Fruit fly (Drosophila melanogaster): ENCODE measurements around the gene CG43092.

Gene CG43092

DNA sequence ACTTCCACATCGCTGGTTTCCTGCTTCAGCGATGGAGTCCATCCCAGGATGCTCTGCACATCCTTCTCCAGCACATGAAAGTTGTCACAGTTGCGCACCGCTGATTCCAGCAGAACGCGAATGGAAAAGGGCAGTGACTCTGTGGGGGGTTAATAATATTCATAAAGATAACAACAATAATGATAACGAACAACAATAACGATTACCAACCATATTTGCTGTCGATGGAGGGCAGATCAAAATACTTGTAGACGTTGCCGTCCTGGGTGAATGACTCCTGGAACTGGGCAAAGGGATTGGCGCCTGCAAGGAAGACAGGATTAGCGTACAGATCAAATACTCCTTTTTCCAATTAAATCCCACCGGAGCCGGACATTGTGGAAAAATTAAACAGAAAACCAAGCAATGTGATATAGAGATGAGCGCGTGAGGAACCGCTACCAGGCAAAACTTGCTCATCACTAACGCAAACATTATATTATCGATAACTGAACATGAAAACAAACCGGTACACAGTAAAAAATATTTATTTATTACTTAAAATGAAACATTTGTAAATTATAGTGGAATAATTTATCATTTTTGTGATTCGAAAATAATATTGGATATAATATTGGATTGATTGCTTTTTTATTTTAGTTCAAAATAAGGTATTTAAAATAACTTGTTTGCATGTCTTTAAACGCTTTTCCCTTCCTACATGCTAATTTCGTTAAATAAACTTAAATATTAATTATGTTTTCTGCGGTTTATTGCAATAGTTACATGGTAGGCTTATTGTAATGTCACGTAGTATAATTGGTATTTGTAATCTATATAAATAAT, 45.1 kb downstream of the CG43092 start, which contains the start of gene Irp-1A (continued):
- TF ChIP-seq CG42726 (GFP tag; IDR thresholded peaks at IDR 0.05; ENCODE audit: partially characterized antibody) (peak; percentile 22; the same call in 1 of the 2 replicates), cwo (GFP tag; optimal IDR thresholded peaks at IDR 0.05) (peak; percentile 60), CG9215 (GFP tag; IDR thresholded peaks at IDR 0.05) (peak; percentile 42; the same call in 1 of the 2 replicates), CG16815 (GFP tag; optimal IDR thresholded peaks at IDR 0.05) (peak; percentile 12), ranshi (GFP tag; IDR thresholded peaks at IDR 0.05) (peak; percentile 75), pzg (GFP tag; optimal IDR thresholded peaks at IDR 0.05) (peak; percentile 59), CG18619 (GFP tag; optimal IDR thresholded peaks at IDR 0.05) (peak; percentile 47), Sox102F (GFP tag; optimal IDR thresholded peaks at IDR 0.05) (peak; percentile 80), chn (GFP tag; optimal IDR thresholded peaks at IDR 0.05) (peak; percentile 14), crol (GFP tag; IDR thresholded peaks at IDR 0.05) (no peak), CG9817 (tag; optimal IDR thresholded peaks at IDR 0.05) (peak; percentile 59), ems (GFP tag; optimal IDR thresholded peaks at IDR 0.05) (no peak), Ptx1 (GFP tag; IDR thresholded peaks at IDR 0.05) (peak; percentile 80), nom (GFP tag; optimal IDR thresholded peaks at IDR 0.05) (peak; percentile 35), C15 (GFP tag; IDR thresholded peaks at IDR 0.05) (no peak), CG13894 (tag; optimal IDR thresholded peaks at IDR 0.05) (peak; percentile 81), CG3847 (GFP tag; IDR thresholded peaks at IDR 0.05) (peak; percentile 71), lola (GFP tag; optimal IDR thresholded peaks at IDR 0.05) (peak in 1 of 3 experiments; percentile 71), oc (tag; optimal IDR thresholded peaks at IDR 0.05) (peak; percentile 78), prd (optimal IDR thresholded peaks at IDR 0.05) (no peak), prd (GFP tag; IDR thresholded peaks at IDR 0.05) (peak; percentile 71), pum (GFP tag; optimal IDR thresholded peaks at IDR 0.05) (peak; percentile 7), ac (GFP tag; optimal IDR thresholded peaks at IDR 0.05) (no peak), NC2β (GFP tag; optimal IDR thresholded peaks at IDR 0.05) (no peak), cas (GFP tag; IDR thresholded peaks at IDR 0.05) (peak; percentile 28; the same call in 1 of the 2 replicates), CG18599 (GFP tag; optimal IDR thresholded peaks at IDR 0.05) (peak; percentile 77), CG13424 (tag; optimal IDR thresholded peaks at IDR 0.05) (peak; percentile 81), CG9437 (GFP tag; optimal IDR thresholded peaks at IDR 0.05) (peak; percentile 68), CG4617 (GFP tag; optimal IDR thresholded peaks at IDR 0.05; ENCODE audit: borderline replicate concordance) (peak; percentile 76), CG12769 (tag; optimal IDR thresholded peaks at IDR 0.05) (no peak), hth (optimal IDR thresholded peaks at IDR 0.05) (no peak), grau (tag; optimal IDR thresholded peaks at IDR 0.05) (peak; percentile 85), tll (GFP tag; optimal IDR thresholded peaks at IDR 0.05) (no peak), D19B (GFP tag; optimal IDR thresholded peaks at IDR 0.05) (peak; percentile 23), Hmx (GFP tag; optimal IDR thresholded peaks at IDR 0.05) (peak; percentile 7), sens (GFP tag) (peak; percentile 90), gfzf (GFP tag; optimal IDR thresholded peaks at IDR 0.05) (peak; percentile 16), da (GFP tag; optimal IDR thresholded peaks at IDR 0.05) (no peak), Nf-YB (GFP tag; optimal IDR thresholded peaks at IDR 0.05) (peak; percentile 65), dmrt11E (tag; optimal IDR thresholded peaks at IDR 0.05) (peak; percentile 76), corto (GFP tag; optimal IDR thresholded peaks at IDR 0.05) (no peak), NfI (GFP tag; optimal IDR thresholded peaks at IDR 0.05) (peak; percentile 62), Sox100B (GFP tag; optimal IDR thresholded peaks at IDR 0.05) (peak; percentile 81), Med (GFP tag) (peak; percentile 82), CG10431 (GFP tag; optimal IDR thresholded peaks at IDR 0.05) (peak; percentile 7), Ssrp (tag; optimal IDR thresholded peaks at IDR 0.05) (peak; percentile 66), CG31224 (GFP tag; IDR thresholded peaks at IDR 0.05) (peak; percentile 53; the same call in 1 of the 2 replicates), yki (optimal IDR thresholded peaks at IDR 0.05) (no peak)

Measured in whole organism, embryonic.